Fruit fly (Drosophila melanogaster) whole organism, wandering third instar larva: ENCODE measurements around the gene pav.
A peak's percentile ranks its signal among the peaks of the same experiment; 100 is the strongest.

ENCODE experiments used
- Abd-B ChIP-seq: fragments of >200 bp; optimal IDR thresholded peaks from 2 replicates; lab custom pipeline; 2017; ENCODE audit warnings: missing biosample characterization, missing genetic modification characterization
- CG32264 ChIP-seq: fragments of 200-800 bp; sonication (Bioruptor generic); optimal IDR thresholded peaks from 2 replicates; lab custom pipeline; 2016; ENCODE audit warnings: missing biosample characterization, missing genetic modification characterization
- CG9705 ChIP-seq: fragments of 200-800 bp; sonication (Bioruptor generic); optimal IDR thresholded peaks from 2 replicates; lab custom pipeline; 2018; ENCODE audit warnings: missing biosample characterization, mild to moderate bottlenecking, missing genetic modification characterization
- CrebA ChIP-seq: fragments of 200-800 bp; sonication (Bioruptor generic); optimal IDR thresholded peaks from 2 replicates; lab custom pipeline; 2016; ENCODE audit warnings: missing biosample characterization, mild to moderate bottlenecking, missing genetic modification characterization, borderline replicate concordance
- Dfd ChIP-seq: fragments of >200 bp; optimal IDR thresholded peaks from 2 replicates; lab custom pipeline; 2017; ENCODE audit warnings: missing biosample characterization, missing genetic modification characterization
- Dif ChIP-seq: fragments of 200-275, 200-300 bp; sonication (Bioruptor generic); optimal IDR thresholded peaks from 2 replicates; lab custom pipeline; 2018; ENCODE audit warnings: missing biosample characterization, missing genetic modification characterization; ENCODE audit not compliant: partially characterized antibody
- HLH106 ChIP-seq: fragments of 200-800 bp; optimal IDR thresholded peaks from 3 replicates; lab custom pipeline; 2019; ENCODE audit warnings: missing biosample characterization, mild to moderate bottlenecking, missing genetic modification characterization, moderate library complexity
- Hnf4 ChIP-seq: fragments of 200-800 bp; sonication (Bioruptor generic); optimal IDR thresholded peaks from 2 replicates; lab custom pipeline; 2016; ENCODE audit warnings: missing biosample characterization, mild to moderate bottlenecking, missing genetic modification characterization
- Hr83 ChIP-seq: fragments of 200-300 bp; sonication (Bioruptor generic); optimal IDR thresholded peaks from 2 replicates; lab custom pipeline; 2016; ENCODE audit warnings: missing biosample characterization, mild to moderate bottlenecking, missing genetic modification characterization, moderate library complexity; ENCODE audit not compliant: poor library complexity, severe bottlenecking
- Jra ChIP-seq: sonication (Bioruptor generic); optimal IDR thresholded peaks from 2 replicates; lab custom pipeline; 2016; ENCODE audit warnings: missing biosample characterization, missing genetic modification characterization
- Mio ChIP-seq: sonication (Bioruptor generic); optimal IDR thresholded peaks from 2 replicates; lab custom pipeline; 2016; ENCODE audit warnings: missing biosample characterization, missing genetic modification characterization
- Myc ChIP-seq: fragments of >200 bp; optimal IDR thresholded peaks from 2 replicates; lab custom pipeline; 2017
- N ChIP-seq: fragments of >200 bp; optimal IDR thresholded peaks from 2 replicates; lab custom pipeline; 2018; ENCODE audit warnings: missing biosample characterization, missing external identifiers, missing genetic modification characterization
- OdsH ChIP-seq: fragments of 200-800 bp; sonication (Bioruptor generic); optimal IDR thresholded peaks from 2 replicates; lab custom pipeline; 2016; ENCODE audit warnings: missing biosample characterization, mild to moderate bottlenecking, missing genetic modification characterization
- Rel ChIP-seq, 2 experiments: fragments of 200-800 bp; sonication (Bioruptor generic) in 1 of 2; optimal IDR thresholded peaks; 2 replicates in 1 of 2; 3 replicates in 1 of 2; lab custom pipeline; 2016 to 2019; ENCODE audit warnings: mild to moderate bottlenecking in 2 of 2, missing biosample characterization in 2 of 2, missing genetic modification characterization in 2 of 2, moderate library complexity in 1 of 2
- Vsx2 ChIP-seq: fragments of 200-300, 225-300 bp; sonication (Bioruptor generic); optimal IDR thresholded peaks from 2 replicates; lab custom pipeline; 2018; ENCODE audit warnings: missing biosample characterization, missing genetic modification characterization; ENCODE audit not compliant: partially characterized antibody
- br ChIP-seq: fragments of 200-800 bp; sonication (Bioruptor generic); optimal IDR thresholded peaks from 2 replicates; lab custom pipeline; 2016; ENCODE audit warnings: missing biosample characterization, missing genetic modification characterization
- brk ChIP-seq: fragments of 200-800 bp; sonication (Bioruptor generic); optimal IDR thresholded peaks from 2 replicates; lab custom pipeline; 2016; ENCODE audit warnings: missing biosample characterization, mild to moderate bottlenecking, missing genetic modification characterization
- dl ChIP-seq, 2 experiments: fragments of 175-275, 200-275 bp in 1 of 2; fragments of 200-275 bp in 1 of 2; sonication (Bioruptor generic); optimal IDR thresholded peaks; lab custom pipeline; 2018; ENCODE audit warnings: mild to moderate bottlenecking in 2 of 2, missing biosample characterization in 2 of 2, missing genetic modification characterization in 2 of 2, moderate library complexity in 2 of 2; ENCODE audit not compliant: partially characterized antibody in 2 of 2, insufficient read depth in 1 of 2
- dsf ChIP-seq: sonication (Bioruptor generic); optimal IDR thresholded peaks from 2 replicates; lab custom pipeline; 2016; ENCODE audit warnings: missing biosample characterization, missing genetic modification characterization, borderline replicate concordance
- ey ChIP-seq: fragments of 200-800 bp; sonication (Bioruptor generic); optimal IDR thresholded peaks from 2 replicates; lab custom pipeline; 2016; ENCODE audit warnings: missing biosample characterization, missing genetic modification characterization
- foxo ChIP-seq, 2 experiments: fragments of 200-800 bp; sonication (Bioruptor generic); optimal IDR thresholded peaks; 2 replicates in 1 of 2; 3 replicates in 1 of 2; lab custom pipeline; 2016 to 2017; ENCODE audit warnings: missing biosample characterization in 2 of 2, missing genetic modification characterization in 2 of 2
- fru ChIP-seq: fragments of 200-800 bp; sonication (Bioruptor generic); optimal IDR thresholded peaks from 3 replicates; lab custom pipeline; 2016; ENCODE audit warnings: missing biosample characterization, mild to moderate bottlenecking, missing genetic modification characterization
- h ChIP-seq: fragments of 200-800 bp; sonication (Bioruptor generic); optimal IDR thresholded peaks from 3 replicates; lab custom pipeline; 2016; ENCODE audit warnings: missing biosample characterization, mild to moderate bottlenecking, missing genetic modification characterization
- jim ChIP-seq: fragments of 175-275, 200-325 bp; sonication (Bioruptor generic); optimal IDR thresholded peaks from 2 replicates; lab custom pipeline; 2016; ENCODE audit warnings: missing biosample characterization, mild to moderate bottlenecking, missing genetic modification characterization
- lola ChIP-seq: fragments of >200 bp; optimal IDR thresholded peaks from 2 replicates; lab custom pipeline; 2017; ENCODE audit warnings: missing biosample characterization, missing genetic modification characterization
- pan ChIP-seq: fragments of >200 bp; optimal IDR thresholded peaks from 2 replicates; lab custom pipeline; 2017
- rgr ChIP-seq: fragments of 200-800 bp; sonication (Bioruptor generic); optimal IDR thresholded peaks from 3 replicates; lab custom pipeline; 2016; ENCODE audit warnings: missing biosample characterization, mild to moderate bottlenecking, missing genetic modification characterization
- sv ChIP-seq: fragments of 200-800 bp; sonication (Bioruptor generic); optimal IDR thresholded peaks from 3 replicates; lab custom pipeline; 2016; ENCODE audit warnings: missing biosample characterization, missing genetic modification characterization
- tai ChIP-seq: sonication (Bioruptor generic); optimal IDR thresholded peaks from 2 replicates; lab custom pipeline; 2016; ENCODE audit warnings: missing biosample characterization, missing genetic modification characterization
- usp ChIP-seq: fragments of >200 bp; optimal IDR thresholded peaks from 2 replicates; lab custom pipeline; 2017; ENCODE audit warnings: missing biosample characterization, missing genetic modification characterization
- woc ChIP-seq: sonication (Bioruptor generic); optimal IDR thresholded peaks from 2 replicates; lab custom pipeline; 2016; ENCODE audit warnings: missing biosample characterization, mild to moderate bottlenecking, missing genetic modification characterization

pav gene

dm6 chr3L:4231401-4232014 lies 11.0 kb upstream of the pav start:
- no peak for TF ChIP-seq Rel (GFP tag; optimal IDR thresholded peaks at IDR 0.05; lab: Kevin White, UChicago)
- TF ChIP-seq Rel (tag; optimal IDR thresholded peaks at IDR 0.05; lab: Kevin White, UChicago): peak; percentile 68
- no peak for TF ChIP-seq sv (GFP tag; lab: Kevin White, UChicago)
- TF ChIP-seq h (GFP tag; lab: Kevin White, UChicago): no peak
- no peak for TF ChIP-seq pan (lab: Kevin White, UChicago)
- TF ChIP-seq, all 38 proteins: peak for 1

- TF ChIP-seq Rel (GFP tag; optimal IDR thresholded peaks at IDR 0.05; lab: Kevin White, UChicago) (no peak), Rel (tag; optimal IDR thresholded peaks at IDR 0.05; lab: Kevin White, UChicago) (no peak), Jra (peak; percentile 14), br (GFP tag; lab: Kevin White, UChicago) (no peak), CrebA (GFP tag; lab: Kevin White, UChicago) (no peak), woc (no peak), Hnf4 (GFP tag; lab: Kevin White, UChicago) (no peak)
Measured at dm6 chr3L:4232227-4232626, 10.3 kb upstream of the pav start.

DNA sequence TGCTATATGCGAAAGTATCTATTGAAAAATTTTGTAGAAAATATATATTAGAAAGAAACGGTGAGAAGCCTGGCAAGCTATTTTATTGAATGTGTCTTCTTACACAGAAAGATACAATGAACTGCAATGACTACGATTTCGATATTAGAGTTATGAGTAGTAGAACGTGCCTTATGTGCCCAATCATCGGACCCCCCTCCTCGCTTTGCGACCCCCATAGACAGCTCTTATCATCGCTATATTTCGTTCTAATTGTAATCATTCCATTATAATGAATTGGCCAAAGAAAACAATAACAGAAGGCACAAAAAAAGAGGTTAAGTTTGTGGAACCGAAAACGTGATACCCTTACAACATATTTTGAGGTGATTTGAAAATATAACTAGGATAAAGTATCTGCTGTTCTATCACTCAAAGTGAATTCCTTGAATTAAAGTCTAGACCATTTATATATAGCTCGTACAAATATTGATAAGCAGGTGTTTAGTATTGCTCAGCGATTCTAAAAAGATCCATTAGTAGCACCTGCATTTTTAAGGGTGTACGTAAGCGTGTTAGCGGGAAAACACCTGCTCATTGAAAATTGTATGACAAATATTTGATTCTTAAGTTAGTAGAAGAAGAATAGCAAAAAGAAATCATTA lies 9.7 kb upstream of the pav start:
- TF ChIP-seq CrebA (GFP tag; lab: Kevin White, UChicago) (no peak), tai (GFP tag; lab: Kevin White, UChicago) (no peak), Mio (GFP tag; lab: Kevin White, UChicago) (no peak), h (GFP tag; lab: Kevin White, UChicago) (peak; percentile 43), br (GFP tag; lab: Kevin White, UChicago) (no peak), rgr (GFP tag; lab: Kevin White, UChicago) (no peak), fru (GFP tag; lab: Kevin White, UChicago) (peak; percentile 23), ey (peak; percentile 15), dl (GFP tag; optimal IDR thresholded peaks at IDR 0.05; lab: Kevin White, UChicago; ENCODE audit: insufficient read depth in 1 of 2, partially characterized antibody in 2 of 2) (no peak), N (GFP tag; lab: Kevin White, UChicago) (no peak), Myc (lab: Kevin White, UChicago) (no peak), dsf (GFP tag; lab: Kevin White, UChicago) (no peak), HLH106 (no peak), usp (no peak), Dif (no peak), CG32264 (no peak), sv (GFP tag; lab: Kevin White, UChicago) (no peak), CG9705 (GFP tag; lab: Kevin White, UChicago) (no peak), OdsH (GFP tag; lab: Kevin White, UChicago) (no peak), pan (lab: Kevin White, UChicago) (no peak), foxo (GFP tag; optimal IDR thresholded peaks at IDR 0.05; lab: Kevin White, UChicago) (no peak), Hnf4 (GFP tag; lab: Kevin White, UChicago) (no peak), jim (no peak), brk (GFP tag; lab: Kevin White, UChicago) (no peak), lola (GFP tag; lab: Kevin White, UChicago) (no peak)

- TF ChIP-seq Dif (peak; percentile 38), Vsx2 (GFP tag; lab: Kevin White, UChicago) (peak; percentile 11), Hr83 (GFP tag; lab: Kevin White, UChicago) (no peak), dl (GFP tag; optimal IDR thresholded peaks at IDR 0.05; lab: Kevin White, UChicago; ENCODE audit: insufficient read depth in 1 of 2, partially characterized antibody in 2 of 2) (peak in 1 of 2 experiments; percentile 21), brk (GFP tag; lab: Kevin White, UChicago) (no peak), h (GFP tag; lab: Kevin White, UChicago) (no peak), Dfd (GFP tag; lab: Kevin White, UChicago) (no peak), foxo (GFP tag; optimal IDR thresholded peaks at IDR 0.05; lab: Kevin White, UChicago) (no peak), Rel (GFP tag; optimal IDR thresholded peaks at IDR 0.05; lab: Kevin White, UChicago) (no peak), Rel (tag; optimal IDR thresholded peaks at IDR 0.05; lab: Kevin White, UChicago) (peak; percentile 2), Abd-B (GFP tag; lab: Kevin White, UChicago) (no peak), N (GFP tag; lab: Kevin White, UChicago) (peak; percentile 64)
Measured at dm6 chr3L:4233603-4234277, 8.8 kb upstream of the pav start.
